Worm (Caenorhabditis elegans): ENCODE measurements around the gene fbxc-7.

ce11 chrII:950374-950773 lies 4.4 kb upstream of the fbxc-7 start:
- TF ChIP-seq snpc-4 (tag; optimal IDR thresholded peaks at IDR 0.05), result no peak
- no peak for TF ChIP-seq nhr-237 (tag; optimal IDR thresholded peaks at IDR 0.05)
- TF ChIP-seq nhr-12 (tag; optimal IDR thresholded peaks at IDR 0.05), result no peak
- no peak for TF ChIP-seq unc-62 (GFP tag; optimal IDR thresholded peaks at IDR 0.05)
- TF ChIP-seq unc-39 (tag; optimal IDR thresholded peaks at IDR 0.05), result no peak
